Worm (Caenorhabditis elegans) whole organism, L3 larva: ENCODE results near the gene txdc-9.
A peak's percentile ranks its signal among the peaks of the same experiment; 100 is the strongest.

ENCODE experiments used
- ama-1 ChIP-seq: fragments of 150-350 bp; optimal IDR thresholded peaks from 2 replicates; lab custom pipeline; 2018
- elt-1 ChIP-seq: fragments of 150-350 bp; optimal IDR thresholded peaks from 2 replicates; lab custom pipeline; 2014; ENCODE audit warnings: missing biosample characterization, missing genetic modification characterization
- elt-3 ChIP-seq, 3 experiments: fragments of 150-350 bp in 1 of 3; sonication (generic microtip) in 2 of 3; optimal IDR thresholded peaks; 2 replicates in 2 of 3; 4 replicates in 1 of 3; lab custom pipeline; 2014 to 2017; ENCODE audit warnings: missing biosample characterization in 3 of 3, missing genetic modification characterization in 3 of 3
- fos-1 ChIP-seq: fragments of 150-350 bp; optimal IDR thresholded peaks from 2 replicates; lab custom pipeline; 2014; ENCODE audit warnings: missing biosample characterization, missing genetic modification characterization
- lin-15B ChIP-seq: fragments of 150-350 bp; optimal IDR thresholded peaks from 2 replicates; lab custom pipeline; 2014; ENCODE audit warnings: missing biosample characterization, missing genetic modification characterization
- lin-39 ChIP-seq: fragments of 150-350 bp; optimal IDR thresholded peaks from 2 replicates; lab custom pipeline; 2018; ENCODE audit warnings: missing biosample characterization, missing genetic modification reagents, missing genetic modification characterization
- nhr-11 ChIP-seq: fragments of 150-350 bp; optimal IDR thresholded peaks from 2 replicates; lab custom pipeline; 2014; ENCODE audit warnings: missing biosample characterization, missing genetic modification characterization
- nhr-12 ChIP-seq: fragments of 150-350 bp; optimal IDR thresholded peaks from 2 replicates; lab custom pipeline; 2014; ENCODE audit warnings: missing biosample characterization, missing genetic modification characterization
- nhr-76 ChIP-seq: fragments of 150-350 bp; sonication (generic microtip); optimal IDR thresholded peaks from 5 replicates; lab custom pipeline; 2014; ENCODE audit warnings: missing biosample characterization, missing genetic modification characterization
- pha-4 ChIP-seq: fragments of 150-350 bp; optimal IDR thresholded peaks from 2 replicates; lab custom pipeline; 2014; ENCODE audit warnings: missing biosample characterization, missing genetic modification reagents, missing genetic modification characterization
- tbx-2 ChIP-seq: sonication (generic microtip); optimal IDR thresholded peaks from 2 replicates; lab custom pipeline; 2016; ENCODE audit warnings: mild to moderate bottlenecking, missing genetic modification characterization, missing compliant biosample characterization
- zag-1 ChIP-seq: fragments of 150-350 bp; optimal IDR thresholded peaks from 2 replicates; lab custom pipeline; 2014; ENCODE audit warnings: missing biosample characterization, missing genetic modification characterization
- ztf-4 ChIP-seq: fragments of 150-350 bp; optimal IDR thresholded peaks from 2 replicates; lab custom pipeline; 2014; ENCODE audit warnings: missing biosample characterization, missing genetic modification characterization

- TF ChIP-seq elt-1 = no peak
- no peak for TF ChIP-seq zag-1 (tag; lab: Kevin White, UChicago)
- TF ChIP-seq lin-39 = peak; percentile 56
- TF ChIP-seq tbx-2 (tag; lab: Kevin White, UChicago) = no peak
- TF ChIP-seq lin-15B = no peak
- TF ChIP-seq nhr-76 (tag; lab: Kevin White, UChicago) = no peak
- TF ChIP-seq nhr-12 (tag; lab: Kevin White, UChicago) = no peak
- TF ChIP-seq ama-1 (lab: Kevin White, UChicago) = no peak
- peak; percentile 65 for TF ChIP-seq nhr-11 (tag; lab: Kevin White, UChicago)
- TF ChIP-seq pha-4 (tag; lab: Kevin White, UChicago) = no peak
- no peak for TF ChIP-seq fos-1 (tag; lab: Kevin White, UChicago)
- TF ChIP-seq ztf-4 (tag; lab: Kevin White, UChicago) = no peak
- TF ChIP-seq elt-3 (tag; optimal IDR thresholded peaks at IDR 0.05; lab: Kevin White, UChicago) = no peak
Measured at ce11 chrIII:6402346-6402745, 29.6 kb upstream of the txdc-9 start.
